Fruit fly (Drosophila melanogaster) whole organism, embryonic: ENCODE data around the gene Fum1.

Experiments used
- Ada2b ChIP-seq: fragments of 200-800 bp; sonication (Bioruptor generic); IDR thresholded peaks from 2 replicates; pipeline ENCODE4 v1.3.6; 2022; ENCODE audit warnings: missing biosample characterization, missing genetic modification characterization
- BtbVII ChIP-seq: fragments of 200-800 bp; sonication (Bioruptor generic); optimal IDR thresholded peaks from 3 replicates; lab custom pipeline; 2017; ENCODE audit warnings: missing biosample characterization, mild to moderate bottlenecking, missing genetic modification characterization
- Bteb2 ChIP-seq: fragments of 200-800 bp; sonication (Bioruptor generic); optimal IDR thresholded peaks from 2 replicates; lab custom pipeline; 2016; ENCODE audit warnings: missing biosample characterization, missing genetic modification characterization
- CG10431 ChIP-seq: fragments of 200-800 bp; sonication (Bioruptor generic); optimal IDR thresholded peaks from 3 replicates; lab custom pipeline; 2018; ENCODE audit warnings: missing biosample characterization, mild to moderate bottlenecking, missing genetic modification characterization
- CG14710 ChIP-seq: fragments of 200-800 bp; sonication (Bioruptor generic); optimal IDR thresholded peaks from 3 replicates; lab custom pipeline; 2019; ENCODE audit warnings: missing biosample characterization, mild to moderate bottlenecking, missing genetic modification characterization, moderate library complexity
- CG17359 ChIP-seq: fragments of 200-800 bp; sonication (Bioruptor generic); optimal IDR thresholded peaks from 3 replicates; lab custom pipeline; 2018; ENCODE audit warnings: missing biosample characterization, mild to moderate bottlenecking, missing genetic modification characterization, moderate library complexity
- CG17612 ChIP-seq: fragments of 200-800 bp; sonication (Bioruptor generic); IDR thresholded peaks from 2 replicates; pipeline ENCODE4 v1.3.6; 2022; ENCODE audit warnings: missing biosample characterization, missing genetic modification characterization
- CG2678 ChIP-seq: fragments of 200-800 bp; sonication (Bioruptor generic); optimal IDR thresholded peaks from 3 replicates; lab custom pipeline; 2019; ENCODE audit warnings: missing biosample characterization, mild to moderate bottlenecking, missing genetic modification characterization, moderate library complexity
- CG2875 ChIP-seq: fragments of 200-800 bp; sonication (Bioruptor generic); optimal IDR thresholded peaks from 2 replicates; lab custom pipeline; 2017; ENCODE audit warnings: missing biosample characterization, mild to moderate bottlenecking, missing genetic modification characterization, missing genetic modification reagents
- CG6254 ChIP-seq: fragments of 200-800 bp; sonication (Bioruptor generic); optimal IDR thresholded peaks from 3 replicates; lab custom pipeline; 2017; ENCODE audit warnings: mild to moderate bottlenecking, missing biosample characterization, missing genetic modification reagents, missing genetic modification characterization
- CG6654 ChIP-seq: fragments of 200-800 bp; sonication (Bioruptor generic); optimal IDR thresholded peaks from 2 replicates; lab custom pipeline; 2017; ENCODE audit warnings: missing biosample characterization, mild to moderate bottlenecking, missing genetic modification characterization
- CG7987 ChIP-seq: fragments of 200-800 bp; sonication (Bioruptor generic); optimal IDR thresholded peaks from 2 replicates; lab custom pipeline; 2018; ENCODE audit warnings: missing biosample characterization, mild to moderate bottlenecking, missing genetic modification characterization, moderate library complexity
- CG9817 ChIP-seq: fragments of 200-800 bp; sonication (Bioruptor generic); optimal IDR thresholded peaks from 2 replicates; lab custom pipeline; 2018; ENCODE audit warnings: missing biosample characterization, mild to moderate bottlenecking, missing genetic modification characterization, moderate library complexity
- CrebB ChIP-seq: fragments of 200-800 bp; sonication (Bioruptor generic); optimal IDR thresholded peaks from 3 replicates; lab custom pipeline; 2018; ENCODE audit warnings: missing biosample characterization, mild to moderate bottlenecking, missing genetic modification characterization
- Dref ChIP-seq: fragments of 200-800 bp; sonication (Bioruptor generic); IDR thresholded peaks from 2 replicates; pipeline ENCODE4 v1.3.6; 2022; ENCODE audit warnings: missing biosample characterization, missing genetic modification characterization
- E2f1 ChIP-seq: fragments of 200-800 bp; sonication (Bioruptor generic); IDR thresholded peaks from 2 replicates; pipeline ENCODE4 v1.3.6; 2022; ENCODE audit warnings: missing biosample characterization, missing genetic modification characterization
- Fer2 ChIP-seq: fragments of 200-800 bp; sonication (Bioruptor generic); optimal IDR thresholded peaks from 2 replicates; lab custom pipeline; 2018; ENCODE audit warnings: missing biosample characterization, mild to moderate bottlenecking, missing genetic modification characterization, moderate library complexity
- GATAe ChIP-seq: fragments of 200-800 bp; sonication (Bioruptor generic); conservative IDR thresholded peaks from 2 replicates; pipeline ENCODE4 v1.3.6; 2022; ENCODE audit warnings: missing biosample characterization, missing genetic modification characterization
- MTF-1 ChIP-seq: fragments of 200-800 bp; sonication (Bioruptor generic); optimal IDR thresholded peaks from 2 replicates; lab custom pipeline; 2018; ENCODE audit warnings: missing biosample characterization, mild to moderate bottlenecking, missing genetic modification characterization, borderline replicate concordance
- Nf-YC ChIP-seq: fragments of 200-800 bp; optimal IDR thresholded peaks from 3 replicates; lab custom pipeline; 2019; ENCODE audit warnings: missing biosample characterization, mild to moderate bottlenecking, missing genetic modification characterization, moderate library complexity
- NfI ChIP-seq: fragments of 200-800 bp; sonication (Bioruptor generic); optimal IDR thresholded peaks from 3 replicates; lab custom pipeline; 2018; ENCODE audit warnings: missing biosample characterization, mild to moderate bottlenecking, missing genetic modification characterization, moderate library complexity
- PHDP ChIP-seq: fragments of 200-800 bp; sonication (Bioruptor generic); optimal IDR thresholded peaks from 3 replicates; lab custom pipeline; 2018; ENCODE audit warnings: missing biosample characterization, mild to moderate bottlenecking, missing genetic modification characterization, moderate library complexity
- Poxn ChIP-seq: fragments of 200-800 bp; sonication (Bioruptor generic); IDR thresholded peaks from 2 replicates; pipeline ENCODE4 v1.3.6; 2022; ENCODE audit warnings: missing biosample characterization, missing genetic modification characterization
- Trl ChIP-seq, 3 experiments: fragments of >200 bp in 2 of 3; fragments of 200-800 bp in 1 of 3; sonication (Bioruptor generic) in 1 of 3; optimal IDR thresholded peaks; 2 replicates in 1 of 3; 3 replicates in 2 of 3; lab custom pipeline; 2016 to 2017; ENCODE audit warnings: missing biosample characterization in 1 of 3, missing genetic modification characterization in 1 of 3
- YL-1 ChIP-seq: fragments of 200-800 bp; sonication (Bioruptor generic); optimal IDR thresholded peaks from 3 replicates; lab custom pipeline; 2017; ENCODE audit warnings: missing biosample characterization, mild to moderate bottlenecking, missing genetic modification characterization
- ac ChIP-seq: fragments of 200-800 bp; sonication (Bioruptor generic); optimal IDR thresholded peaks from 3 replicates; lab custom pipeline; 2017; ENCODE audit warnings: missing biosample characterization, mild to moderate bottlenecking, missing genetic modification characterization
- bsh ChIP-seq, 2 experiments: fragments of 200-800 bp; sonication (Bioruptor generic); optimal IDR thresholded peaks; 2 replicates each; lab custom pipeline; 2017 to 2018; ENCODE audit warnings: mild to moderate bottlenecking in 2 of 2, missing biosample characterization in 2 of 2, missing genetic modification characterization in 2 of 2, moderate library complexity in 1 of 2
- dmrt11E ChIP-seq: fragments of 200-800 bp; sonication (Bioruptor generic); optimal IDR thresholded peaks from 3 replicates; lab custom pipeline; 2018; ENCODE audit warnings: missing biosample characterization, mild to moderate bottlenecking, missing genetic modification characterization, moderate library complexity
- dmrt99B ChIP-seq: fragments of 200-800 bp; sonication (Bioruptor generic); optimal IDR thresholded peaks from 2 replicates; lab custom pipeline; 2018; ENCODE audit warnings: missing biosample characterization, mild to moderate bottlenecking, missing genetic modification characterization, moderate library complexity
- fd96Cb ChIP-seq: fragments of 200-800 bp; sonication (Bioruptor generic); optimal IDR thresholded peaks from 2 replicates; lab custom pipeline; 2018; ENCODE audit warnings: missing biosample characterization, mild to moderate bottlenecking, missing genetic modification characterization, moderate library complexity
- fu2 ChIP-seq: fragments of 200-800 bp; sonication (Bioruptor generic); optimal IDR thresholded peaks from 2 replicates; lab custom pipeline; 2016; ENCODE audit warnings: missing biosample characterization, missing genetic modification characterization
- gsb ChIP-seq: fragments of 200-800 bp; sonication (Bioruptor generic); IDR thresholded peaks from 2 replicates; pipeline ENCODE4 v1.3.6; 2022; ENCODE audit warnings: missing biosample characterization, missing genetic modification characterization
- insv ChIP-seq, 2 experiments: fragments of 200-800 bp; sonication (Bioruptor generic); optimal IDR thresholded peaks; 3 replicates each; lab custom pipeline; 2016 to 2018; ENCODE audit warnings: missing biosample characterization in 2 of 2, missing genetic modification characterization in 2 of 2
- jigr1 ChIP-seq: fragments of 200-800 bp; sonication (Bioruptor generic); IDR thresholded peaks from 3 replicates; pipeline ENCODE4 v1.3.6; 2022; ENCODE audit warnings: missing biosample characterization, missing genetic modification characterization
- kni ChIP-seq: fragments of 200-800 bp; sonication (Bioruptor generic); optimal IDR thresholded peaks from 3 replicates; lab custom pipeline; 2017; ENCODE audit warnings: mild to moderate bottlenecking, missing biosample characterization, missing genetic modification reagents, missing genetic modification characterization
- lab ChIP-seq: fragments of 200-800 bp; sonication (Bioruptor generic); optimal IDR thresholded peaks from 3 replicates; lab custom pipeline; 2017; ENCODE audit warnings: missing biosample characterization, missing genetic modification characterization, mild to moderate bottlenecking, moderate library complexity, missing genetic modification reagents
- nau ChIP-seq: fragments of 200-800 bp; sonication (Bioruptor generic); optimal IDR thresholded peaks from 3 replicates; lab custom pipeline; 2017; ENCODE audit warnings: missing biosample characterization, mild to moderate bottlenecking, missing genetic modification characterization, missing genetic modification reagents
- nom ChIP-seq: fragments of 200-800 bp; sonication (Bioruptor generic); optimal IDR thresholded peaks from 2 replicates; lab custom pipeline; 2017; ENCODE audit warnings: missing biosample characterization, missing genetic modification characterization, mild to moderate bottlenecking, moderate library complexity, missing genetic modification reagents
- otp ChIP-seq: fragments of 200-800 bp; sonication (Bioruptor generic); IDR thresholded peaks from 3 replicates; pipeline ENCODE4, ENCODE4 v1.3.6; 2022; ENCODE audit warnings: missing biosample characterization, missing genetic modification characterization
- pb ChIP-seq: fragments of 200-800 bp; sonication (Bioruptor generic); optimal IDR thresholded peaks from 3 replicates; lab custom pipeline; 2016; ENCODE audit warnings: missing biosample characterization, missing genetic modification characterization
- phol ChIP-seq: fragments of 200-800 bp; sonication (Bioruptor generic); optimal IDR thresholded peaks from 3 replicates; lab custom pipeline; 2018; ENCODE audit warnings: missing biosample characterization, mild to moderate bottlenecking, missing genetic modification characterization, moderate library complexity
- salm ChIP-seq: fragments of 200-800 bp; sonication (Bioruptor generic); optimal IDR thresholded peaks from 2 replicates; lab custom pipeline; 2018; ENCODE audit warnings: missing biosample characterization, mild to moderate bottlenecking, missing genetic modification characterization
- tin ChIP-seq: fragments of 200-800 bp; sonication (Bioruptor generic); optimal IDR thresholded peaks from 3 replicates; lab custom pipeline; 2016; ENCODE audit warnings: missing biosample characterization, missing genetic modification characterization
- trem ChIP-seq: fragments of 200-800 bp; optimal IDR thresholded peaks from 3 replicates; lab custom pipeline; 2019; ENCODE audit warnings: missing biosample characterization, mild to moderate bottlenecking, missing genetic modification characterization, moderate library complexity
- wor ChIP-seq: fragments of 200-800 bp; sonication (Bioruptor generic); IDR thresholded peaks from 2 replicates; pipeline ENCODE4 v1.3.6; 2022; ENCODE audit warnings: missing biosample characterization, missing genetic modification characterization
- zf30C ChIP-seq: fragments of 200-800 bp; sonication (Bioruptor generic); optimal IDR thresholded peaks from 3 replicates; lab custom pipeline; 2018; ENCODE audit warnings: missing biosample characterization, mild to moderate bottlenecking, missing genetic modification characterization
- zfh2 ChIP-seq: fragments of 200-800 bp; sonication (Bioruptor generic); optimal IDR thresholded peaks from 2 replicates; lab custom pipeline; 2016; ENCODE audit warnings: missing biosample characterization, missing genetic modification characterization

The Fum1 gene

DNA sequence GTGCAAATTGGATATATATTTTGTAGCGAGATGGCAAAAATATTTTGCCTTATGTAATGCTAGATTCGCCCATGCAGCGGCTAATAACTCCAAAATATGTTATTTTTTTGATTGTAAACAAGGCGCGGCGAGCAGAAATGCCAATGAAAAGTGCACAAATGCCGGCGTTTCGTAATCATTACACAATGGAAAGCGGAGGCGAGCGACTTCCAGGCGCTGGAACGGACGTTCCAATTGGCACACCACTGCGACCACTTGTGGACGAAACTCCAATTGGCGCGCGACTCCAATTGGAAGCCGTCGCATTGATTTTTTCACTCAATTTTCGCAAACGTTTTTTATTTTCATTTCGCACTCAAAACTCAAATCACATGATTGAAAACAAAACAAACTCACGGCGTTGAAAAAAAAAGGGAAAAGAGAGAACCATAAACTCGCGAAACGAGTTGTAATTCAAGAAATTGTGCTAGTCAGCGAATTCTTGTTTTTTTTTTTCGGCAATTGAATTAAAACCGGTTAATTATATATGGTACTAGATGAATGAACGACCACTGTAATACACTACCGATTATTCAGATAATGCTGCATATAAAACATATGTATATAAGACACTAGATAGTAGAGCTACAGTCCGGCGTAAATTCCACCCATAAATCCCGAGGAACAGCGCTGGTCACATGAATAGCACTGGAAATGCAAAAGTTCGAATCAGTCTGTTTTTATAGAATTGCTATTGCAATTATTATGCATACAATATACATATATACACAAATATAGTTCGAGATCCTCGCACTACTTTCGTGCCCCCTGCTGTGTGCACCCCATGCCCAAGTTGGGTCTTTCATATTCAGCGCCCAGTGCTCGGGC lies 644 bp downstream of the Fum1 start, which contains the start of gene ND-ASHI (continued):
- peak; percentile 81; the same call in 2 of the 3 replicates for TF ChIP-seq jigr1 (GFP tag; lab: Robert Waterston, UW)
- peak; percentile 95 for TF ChIP-seq CG9817 (tag; lab: Kevin White, UChicago)
- TF ChIP-seq pb (GFP tag; lab: Kevin White, UChicago), result peak; percentile 80
- peak; percentile 96 for TF ChIP-seq Ada2b (GFP tag; lab: Robert Waterston, UW)
- TF ChIP-seq CG17612 (GFP tag; lab: Robert Waterston, UW), result peak; percentile 92
- peak; percentile 83 for TF ChIP-seq CG6654
- no peak for TF ChIP-seq Trl (optimal IDR thresholded peaks at IDR 0.05; lab: Kevin White, UChicago)
- peak; percentile 90 for TF ChIP-seq Trl (GFP tag; optimal IDR thresholded peaks at IDR 0.05; lab: Kevin White, UChicago)
- TF ChIP-seq nau, result no peak
- peak; percentile 68 for TF ChIP-seq YL-1 (GFP tag; lab: Kevin White, UChicago)
- peak; percentile 45 for TF ChIP-seq Dref (GFP tag; lab: Robert Waterston, UW)
- peak; percentile 96 for TF ChIP-seq BtbVII
- TF ChIP-seq CG6254 (GFP tag; lab: Kevin White, UChicago), result peak; percentile 90
- TF ChIP-seq MTF-1 (GFP tag; lab: Kevin White, UChicago), result peak; percentile 89
- peak; percentile 84 for TF ChIP-seq dmrt11E (tag; lab: Kevin White, UChicago)
- peak; percentile 98 for TF ChIP-seq lab
- peak; percentile 71 for TF ChIP-seq Nf-YC (tag; lab: Kevin White, UChicago)
- peak; percentile 94 for TF ChIP-seq zfh2 (GFP tag; lab: Kevin White, UChicago)
- TF ChIP-seq PHDP (tag; lab: Kevin White, UChicago), result peak; percentile 95
- TF ChIP-seq phol, result peak; percentile 87
- TF ChIP-seq zf30C (GFP tag; lab: Kevin White, UChicago), result no peak
- peak; percentile 95 for TF ChIP-seq CG17359 (tag; lab: Kevin White, UChicago)
- peak; percentile 81 to 96 for TF ChIP-seq insv (GFP tag; optimal IDR thresholded peaks at IDR 0.05; lab: Kevin White, UChicago)
- peak; percentile 79 for TF ChIP-seq CG14710 (tag; lab: Kevin White, UChicago)
- TF ChIP-seq trem (tag; lab: Kevin White, UChicago), result peak; percentile 70
- peak; percentile 89 for TF ChIP-seq Poxn
- TF ChIP-seq CG10431 (GFP tag; lab: Kevin White, UChicago), result peak; percentile 72
- peak; percentile 74 for TF ChIP-seq ac (GFP tag; lab: Kevin White, UChicago)
- TF ChIP-seq CrebB, result peak; percentile 95
- TF ChIP-seq fd96Cb, result peak; percentile 89
- peak; percentile 95 for TF ChIP-seq NfI (GFP tag; lab: Kevin White, UChicago)
- peak; percentile 82 for TF ChIP-seq wor (GFP tag; lab: Robert Waterston, UW)
- TF ChIP-seq tin (GFP tag; lab: Kevin White, UChicago), result peak; percentile 93
- peak; percentile 94 for TF ChIP-seq dmrt99B (tag; lab: Kevin White, UChicago)
- TF ChIP-seq bsh (GFP tag; optimal IDR thresholded peaks at IDR 0.05; lab: Kevin White, UChicago), result peak; percentile 93 to 94
- peak; percentile 84 for TF ChIP-seq salm
- TF ChIP-seq fu2 (GFP tag; lab: Kevin White, UChicago), result peak; percentile 86
- peak; percentile 85 for TF ChIP-seq GATAe (GFP tag; lab: Robert Waterston, UW)
- TF ChIP-seq Bteb2, result peak; percentile 93
- peak; percentile 94 for TF ChIP-seq E2f1
- peak; percentile 89 for TF ChIP-seq Fer2 (tag; lab: Kevin White, UChicago)
- TF ChIP-seq nom (GFP tag; lab: Kevin White, UChicago), result peak; percentile 96
- TF ChIP-seq kni (GFP tag; lab: Kevin White, UChicago), result peak; percentile 34
- TF ChIP-seq otp (GFP tag; lab: Robert Waterston, UW), result peak; percentile 94
- peak; percentile 89 for TF ChIP-seq CG7987 (GFP tag; lab: Kevin White, UChicago)
- TF ChIP-seq gsb (GFP tag; lab: Robert Waterston, UW), result peak; percentile 91
- peak; percentile 87 for TF ChIP-seq CG2875 (GFP tag; lab: Kevin White, UChicago)
- TF ChIP-seq CG2678 (tag; lab: Kevin White, UChicago), result peak; percentile 96
